Worm (Caenorhabditis elegans) whole organism, L4/young adult: Measurements from ENCODE around the gene dhps-1.

Experiments used
- W03F9.2 ChIP-seq: fragments of 150-350 bp; optimal IDR thresholded peaks from 2 replicates; lab custom pipeline; 2014; ENCODE audit warnings: missing biosample characterization, missing genetic modification characterization
- dao-5 ChIP-seq: sonication (generic microtip); optimal IDR thresholded peaks from 2 replicates; lab custom pipeline; 2016; ENCODE audit warnings: missing genotype, missing genetic modification characterization, moderate library complexity, missing compliant biosample characterization
- him-1 ChIP-seq: sonication (generic microtip); optimal IDR thresholded peaks from 2 replicates; lab custom pipeline; 2016; ENCODE audit warnings: missing genotype, missing genetic modification reagents, missing genetic modification characterization, missing compliant biosample characterization

DNA sequence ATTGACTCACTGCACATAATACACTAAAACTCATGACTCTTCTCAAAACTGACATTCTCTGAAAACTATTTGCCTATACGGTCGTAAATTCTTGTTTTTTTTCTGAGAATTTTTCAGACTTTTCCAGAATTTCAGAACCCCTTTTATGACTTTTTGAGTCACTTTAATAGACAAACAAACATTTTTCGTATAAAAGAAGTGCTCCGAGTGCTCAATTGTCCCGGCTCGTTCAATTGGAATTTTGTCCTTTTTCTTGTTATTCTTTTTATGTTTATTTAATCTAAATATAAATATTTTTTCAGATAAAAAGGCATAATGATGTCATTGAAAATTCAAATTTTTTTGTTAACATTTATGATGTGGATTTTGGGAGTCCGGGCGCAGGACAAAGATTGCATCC lies 6.1 kb downstream of the dhps-1 start, which contains the start of gene Y17G7B.23:
- TF ChIP-seq W03F9.2 (tag; lab: Kevin White, UChicago) = no peak
- no peak for TF ChIP-seq dao-5 (tag; lab: Kevin White, UChicago)
- no peak for TF ChIP-seq him-1 (tag; lab: Kevin White, UChicago)
